Worm (Caenorhabditis elegans): ENCODE results near the gene fbxa-96.

ce11 chrX:15052385-15052784 lies 7.8 kb downstream of the fbxa-96 start, which contains the start of gene H03G16.6:
- TF ChIP-seq ama-1 (optimal IDR thresholded peaks at IDR 0.05) (no peak), B0310.2 (tag; optimal IDR thresholded peaks at IDR 0.05) (no peak), tbx-37 (GFP tag; conservative IDR thresholded peaks at IDR 0.05) (no peak), hnd-1 (tag; optimal IDR thresholded peaks at IDR 0.05) (no peak), scrt-1 (GFP tag; IDR thresholded peaks at IDR 0.05) (no peak), ets-7 (tag; optimal IDR thresholded peaks at IDR 0.05) (no peak), pes-1 (GFP tag; IDR thresholded peaks at IDR 0.05) (no peak), flt-1 (GFP tag; IDR thresholded peaks at IDR 0.05) (no peak), ceh-36 (tag; optimal IDR thresholded peaks at IDR 0.05) (no peak), hmbx-1 (tag; optimal IDR thresholded peaks at IDR 0.05) (no peak), tra-4 (tag; optimal IDR thresholded peaks at IDR 0.05) (no peak), hmg-4 (GFP tag; optimal IDR thresholded peaks at IDR 0.05) (no peak)

All from whole organism, early embryonic.